Fruit fly (Drosophila melanogaster): ENCODE measurements around the gene CG10300.

Gene CG10300

DNA sequence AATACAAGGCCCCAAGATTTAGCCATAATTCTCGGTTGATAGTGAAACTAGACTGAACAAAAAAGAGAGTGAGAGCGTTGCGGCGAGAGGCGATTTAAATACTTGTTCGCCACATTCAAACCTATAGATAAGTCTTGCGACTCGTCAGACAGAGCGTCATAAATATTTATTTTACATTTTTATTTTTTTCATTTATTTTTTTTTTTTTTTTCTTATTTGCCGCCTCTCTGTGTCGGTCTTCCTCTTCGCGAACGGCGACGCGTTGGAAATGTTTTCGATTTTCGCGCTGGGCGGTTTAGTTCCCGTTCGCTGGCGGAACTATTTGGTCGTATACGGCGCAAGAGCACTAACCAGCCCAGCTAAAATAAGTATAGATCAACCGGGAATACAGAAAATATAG lies 16.8 kb downstream of the CG10300 start (continued):
- TF ChIP-seq Lpt (GFP tag; optimal IDR thresholded peaks at IDR 0.05), result peak; percentile 10
- peak; percentile 10 for TF ChIP-seq achi (GFP tag; optimal IDR thresholded peaks at IDR 0.05)

DNA sequence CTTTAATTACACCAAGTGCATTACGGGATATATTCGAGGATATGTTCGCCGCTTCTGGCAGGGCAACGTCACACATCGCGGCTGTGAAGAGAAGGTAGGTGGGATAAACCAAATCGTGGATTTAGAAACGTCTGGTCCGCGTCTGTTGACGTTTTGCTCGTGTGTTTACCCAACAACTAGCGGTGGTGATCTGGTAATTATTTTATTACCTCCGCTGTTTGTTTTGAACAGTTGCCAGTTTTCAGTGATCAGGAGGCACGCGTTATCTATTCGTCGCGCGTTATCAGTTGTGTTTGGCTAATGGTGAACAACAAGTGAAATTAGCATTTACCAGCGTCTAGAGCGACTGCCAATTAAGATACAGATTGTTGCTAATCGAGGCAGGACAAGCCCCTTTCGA lies 17.7 kb downstream of the CG10300 start:
- TF ChIP-seq Ets21C (GFP tag; optimal IDR thresholded peaks at IDR 0.05) (no peak), CG11902 (GFP tag; optimal IDR thresholded peaks at IDR 0.05) (no peak), Hr4 (GFP tag; optimal IDR thresholded peaks at IDR 0.05) (no peak), achi (GFP tag; optimal IDR thresholded peaks at IDR 0.05) (no peak), fkh (GFP tag; optimal IDR thresholded peaks at IDR 0.05) (peak; percentile 93), CG6854 (GFP tag; optimal IDR thresholded peaks at IDR 0.05) (no peak), eg (GFP tag; IDR thresholded peaks at IDR 0.05) (0 out of 3 replicates have a peak, but pooled peaks have one; percentile 9)

DNA sequence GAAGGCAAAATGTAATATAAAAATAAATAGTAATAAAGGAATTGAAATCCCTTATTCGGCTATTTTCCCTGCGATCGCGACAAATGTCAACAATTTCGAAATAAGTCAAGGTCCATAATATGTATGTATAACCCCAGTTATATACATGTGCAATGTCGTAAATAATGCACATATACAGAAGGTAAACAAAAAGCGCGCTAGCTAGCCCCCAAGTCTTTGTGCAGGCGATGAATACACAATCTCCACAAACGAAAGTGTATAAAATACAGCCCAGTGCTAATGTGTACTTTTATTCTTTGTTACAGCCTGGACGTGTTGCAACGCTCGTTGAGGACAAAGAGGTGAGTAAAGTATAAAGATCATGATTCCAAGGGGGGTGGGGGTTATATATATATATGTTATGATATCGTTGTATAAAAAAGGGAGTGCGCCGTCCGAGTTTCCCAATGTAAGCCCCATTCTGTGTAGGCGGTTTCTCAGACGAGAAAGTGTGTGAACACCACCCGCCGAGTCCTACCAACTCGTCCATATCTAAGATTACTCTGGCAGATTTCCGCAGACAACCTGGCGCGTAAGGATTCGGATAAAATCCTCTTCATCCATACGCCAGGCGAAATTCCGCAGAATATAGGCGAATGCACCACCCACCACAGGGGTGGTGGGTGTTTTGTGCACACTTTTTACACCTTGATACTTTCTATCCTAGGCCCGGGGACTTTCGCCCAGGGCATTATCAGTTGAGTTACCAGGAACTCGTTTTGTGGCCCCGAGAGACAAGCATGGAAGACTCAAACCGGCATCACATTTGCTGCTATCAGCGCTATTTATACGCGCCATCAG lies 18.5 kb downstream of the CG10300 start:
- TF ChIP-seq salr (GFP tag; optimal IDR thresholded peaks at IDR 0.05) (no peak), Eip78C (GFP tag) (peak; percentile 84), OdsH (GFP tag; optimal IDR thresholded peaks at IDR 0.05) (no peak), CG11294 (GFP tag; IDR thresholded peaks at IDR 0.05) (no peak), CG9139 (GFP tag; optimal IDR thresholded peaks at IDR 0.05) (peak; percentile 38), Met (GFP tag; optimal IDR thresholded peaks at IDR 0.05) (no peak), Eip93F (GFP tag; optimal IDR thresholded peaks at IDR 0.05) (peak; percentile 61), Eip75B (GFP tag; optimal IDR thresholded peaks at IDR 0.05) (peak; percentile 59), Blimp-1 (GFP tag; optimal IDR thresholded peaks at IDR 0.05) (peak; percentile 72), achi (GFP tag; optimal IDR thresholded peaks at IDR 0.05) (no peak), CG32006 (GFP tag; optimal IDR thresholded peaks at IDR 0.05) (peak; percentile 22), CG6163 (GFP tag; IDR thresholded peaks at IDR 0.05) (peak; percentile 40; the same call in 1 of the 3 replicates), dsx (GFP tag; optimal IDR thresholded peaks at IDR 0.05; ENCODE audit: poor library complexity, severe bottlenecking) (peak; percentile 52), CG6854 (GFP tag; optimal IDR thresholded peaks at IDR 0.05) (peak; percentile 70), Smox (GFP tag; optimal IDR thresholded peaks at IDR 0.05) (no peak), Sox14 (GFP tag; optimal IDR thresholded peaks at IDR 0.05) (peak; percentile 95), topi (GFP tag; optimal IDR thresholded peaks at IDR 0.05) (no peak), svp (GFP tag) (peak; percentile 88), CG7368 (GFP tag; optimal IDR thresholded peaks at IDR 0.05) (no peak), Sox102F (GFP tag; optimal IDR thresholded peaks at IDR 0.05) (peak; percentile 36), fd59A (GFP tag; optimal IDR thresholded peaks at IDR 0.05) (no peak), net (GFP tag; optimal IDR thresholded peaks at IDR 0.05) (peak; percentile 38), esn (GFP tag; optimal IDR thresholded peaks at IDR 0.05) (peak; percentile 14), Sox15 (GFP tag; optimal IDR thresholded peaks at IDR 0.05) (no peak), fd85E (GFP tag; optimal IDR thresholded peaks at IDR 0.05) (no peak), CG8632 (GFP tag; optimal IDR thresholded peaks at IDR 0.05) (no peak), CG4318 (GFP tag; optimal IDR thresholded peaks at IDR 0.05) (no peak), CG34406 (GFP tag; optimal IDR thresholded peaks at IDR 0.05) (no peak), cyc (GFP tag; optimal IDR thresholded peaks at IDR 0.05) (no peak), CG1621 (tag; optimal IDR thresholded peaks at IDR 0.05) (peak; percentile 91), dac (GFP tag; optimal IDR thresholded peaks at IDR 0.05) (no peak), CG11902 (GFP tag; optimal IDR thresholded peaks at IDR 0.05) (no peak), CG6792 (GFP tag; optimal IDR thresholded peaks at IDR 0.05) (no peak), lz (GFP tag; optimal IDR thresholded peaks at IDR 0.05) (no peak), eg (GFP tag; IDR thresholded peaks at IDR 0.05) (no peak; the same call in 2 of the 3 replicates), Hr39 (GFP tag; optimal IDR thresholded peaks at IDR 0.05) (no peak), Hr4 (GFP tag; optimal IDR thresholded peaks at IDR 0.05) (no peak), CG31627 (GFP tag; optimal IDR thresholded peaks at IDR 0.05) (no peak), acj6 (GFP tag; optimal IDR thresholded peaks at IDR 0.05) (no peak), spab (GFP tag; optimal IDR thresholded peaks at IDR 0.05) (peak; percentile 15), CG11762 (GFP tag; optimal IDR thresholded peaks at IDR 0.05; ENCODE audit: insufficient read depth) (no peak), pdm3 (GFP tag; optimal IDR thresholded peaks at IDR 0.05) (no peak), Ets96B (tag; optimal IDR thresholded peaks at IDR 0.05) (no peak), Lpt (GFP tag; optimal IDR thresholded peaks at IDR 0.05) (peak; percentile 26)
